Worm (Caenorhabditis elegans): ENCODE results near the gene ZK546.2.
A peak's percentile ranks its signal among the peaks of the same experiment; 100 is the strongest.

The ZK546.2 gene

ce11 chrII:4942397-4942796, 3.4 kb upstream of the ZK546.2 start:
- TF ChIP-seq pha-4 (tag; optimal IDR thresholded peaks at IDR 0.05) (peak; percentile 48), lsy-12 (tag; optimal IDR thresholded peaks at IDR 0.05) (peak; percentile 63), jun-1 (tag; optimal IDR thresholded peaks at IDR 0.05) (peak; percentile 20), tbx-2 (tag; optimal IDR thresholded peaks at IDR 0.05) (peak; percentile 10), aly-2 (tag; optimal IDR thresholded peaks at IDR 0.05) (peak; percentile 20), eor-1 (tag; optimal IDR thresholded peaks at IDR 0.05) (no peak), nhr-43 (tag; optimal IDR thresholded peaks at IDR 0.05; ENCODE audit: poor library complexity, severe bottlenecking) (peak; percentile 54), ama-1 (optimal IDR thresholded peaks at IDR 0.05) (peak; percentile 94), daf-12 (tag; optimal IDR thresholded peaks at IDR 0.05) (no peak), nhr-25 (tag; optimal IDR thresholded peaks at IDR 0.05) (peak; percentile 47), nhr-76 (tag; optimal IDR thresholded peaks at IDR 0.05) (no peak), nfya-1 (tag; optimal IDR thresholded peaks at IDR 0.05; ENCODE audit: insufficient read depth) (peak; percentile 52)

ce11 chrII:4942829-4943228, 3.0 kb upstream of the ZK546.2 start:
- TF ChIP-seq sea-2 (GFP tag; optimal IDR thresholded peaks at IDR 0.05), result no peak
- TF ChIP-seq pha-4 (tag; optimal IDR thresholded peaks at IDR 0.05), result peak; percentile 24
- TF ChIP-seq nhr-67 (tag; optimal IDR thresholded peaks at IDR 0.05), result no peak
- no peak for TF ChIP-seq nhr-43 (tag; optimal IDR thresholded peaks at IDR 0.05; ENCODE audit: poor library complexity, severe bottlenecking)
- TF ChIP-seq elt-2 (tag; optimal IDR thresholded peaks at IDR 0.05), result peak; percentile 96
- peak; percentile 80 for TF ChIP-seq pqm-1 (tag; optimal IDR thresholded peaks at IDR 0.05)

- no peak for TF ChIP-seq snpc-4 (tag; optimal IDR thresholded peaks at IDR 0.05)
- TF ChIP-seq sea-2 (GFP tag; optimal IDR thresholded peaks at IDR 0.05), result no peak
- TF ChIP-seq nhr-11 (tag; optimal IDR thresholded peaks at IDR 0.05), result no peak
- no peak for TF ChIP-seq fos-1 (tag; optimal IDR thresholded peaks at IDR 0.05)
- no peak for TF ChIP-seq daf-12 (tag; optimal IDR thresholded peaks at IDR 0.05)
- TF ChIP-seq nhr-12 (tag; optimal IDR thresholded peaks at IDR 0.05), result no peak
- no peak for TF ChIP-seq pha-4 (tag; optimal IDR thresholded peaks at IDR 0.05)
- no peak for TF ChIP-seq nhr-67 (tag; optimal IDR thresholded peaks at IDR 0.05)
- TF ChIP-seq ceh-82 (tag; optimal IDR thresholded peaks at IDR 0.05), result no peak
- no peak for TF ChIP-seq nfya-1 (tag; optimal IDR thresholded peaks at IDR 0.05; ENCODE audit: insufficient read depth)
Observed at ce11 chrII:4943849-4944248, 2.0 kb upstream of the ZK546.2 start, which contains the start of gene mdt-4. Gene mdt-4 (minus strand): TSS chrII:4943949.

ce11 chrII:4946775-4947174, 948 bp downstream of the ZK546.2 start:
- TF ChIP-seq elt-2 (tag; optimal IDR thresholded peaks at IDR 0.05) (peak; percentile 40), nhr-25 (tag; optimal IDR thresholded peaks at IDR 0.05) (no peak), pha-4 (tag; optimal IDR thresholded peaks at IDR 0.05) (peak; percentile 9), mdl-1 (tag; optimal IDR thresholded peaks at IDR 0.05) (no peak), lin-39 (tag; optimal IDR thresholded peaks at IDR 0.05) (no peak)

- TF ChIP-seq fos-1 (tag; optimal IDR thresholded peaks at IDR 0.05) (no peak), nhr-28 (tag; optimal IDR thresholded peaks at IDR 0.05) (no peak), ceh-16 (tag; optimal IDR thresholded peaks at IDR 0.05) (no peak), nhr-237 (tag; optimal IDR thresholded peaks at IDR 0.05) (no peak), fkh-2 (tag; optimal IDR thresholded peaks at IDR 0.05) (no peak), R02D3.7 (tag; optimal IDR thresholded peaks at IDR 0.05) (no peak), elt-2 (tag; optimal IDR thresholded peaks at IDR 0.05) (peak; percentile 32)
Observed at ce11 chrII:4948118-4948517, 2.3 kb downstream of the ZK546.2 start.

- TF ChIP-seq elt-2 (tag; optimal IDR thresholded peaks at IDR 0.05) (peak; percentile 28), lin-15B (tag; optimal IDR thresholded peaks at IDR 0.05) (no peak)
Observed at ce11 chrII:4949380-4949950, 3.6 kb downstream of the ZK546.2 start, which contains the start of the genes try-1 and zyg-12. Gene try-1 (minus strand): TSS chrII:4949527. Gene zyg-12 (plus strand): TSS chrII:4949900.

- TF ChIP-seq mdl-1 (tag; optimal IDR thresholded peaks at IDR 0.05) (no peak), nhr-237 (tag; optimal IDR thresholded peaks at IDR 0.05) (no peak), unc-62 (GFP tag; optimal IDR thresholded peaks at IDR 0.05) (no peak), pqm-1 (tag; optimal IDR thresholded peaks at IDR 0.05) (no peak), fos-1 (tag; optimal IDR thresholded peaks at IDR 0.05) (no peak), nhr-23 (tag; optimal IDR thresholded peaks at IDR 0.05) (no peak), nhr-76 (tag; optimal IDR thresholded peaks at IDR 0.05) (no peak), skn-1 (tag; optimal IDR thresholded peaks at IDR 0.05) (no peak), nhr-67 (tag; optimal IDR thresholded peaks at IDR 0.05) (no peak), hmg-11 (tag; optimal IDR thresholded peaks at IDR 0.05) (no peak)
Observed at ce11 chrII:4953289-4953688, 7.5 kb downstream of the ZK546.2 start, which contains the start of gene ndx-3. Gene ndx-3 (plus strand): TSS chrII:4953589.
